Fruit fly (Drosophila melanogaster): ENCODE results near the gene Als2.

Gene Als2

dm6 chr3L:21626036-21626614 lies 53.4 kb downstream of the Als2 start:
- peak; percentile 55 for TF ChIP-seq Eip78C (GFP tag)
- TF ChIP-seq pdm3 (GFP tag; optimal IDR thresholded peaks at IDR 0.05): no peak
- TF ChIP-seq esn (GFP tag; optimal IDR thresholded peaks at IDR 0.05): peak; percentile 38

dm6 chr3L:21625547-21625946 lies 54.0 kb downstream of the Als2 start, which contains the start of the genes CG7166 and Alg11:
Gene CG7166, minus strand, starts transcription at chr3L:21625647.
Gene Alg11, plus strand, starts transcription at chr3L:21625806.
- TF ChIP-seq Eip78C (GFP tag) (peak; percentile 35), OdsH (GFP tag; optimal IDR thresholded peaks at IDR 0.05) (no peak), CG1621 (tag; optimal IDR thresholded peaks at IDR 0.05) (no peak)
